Worm (Caenorhabditis elegans): ENCODE data around the gene F23B12.4.

DNA sequence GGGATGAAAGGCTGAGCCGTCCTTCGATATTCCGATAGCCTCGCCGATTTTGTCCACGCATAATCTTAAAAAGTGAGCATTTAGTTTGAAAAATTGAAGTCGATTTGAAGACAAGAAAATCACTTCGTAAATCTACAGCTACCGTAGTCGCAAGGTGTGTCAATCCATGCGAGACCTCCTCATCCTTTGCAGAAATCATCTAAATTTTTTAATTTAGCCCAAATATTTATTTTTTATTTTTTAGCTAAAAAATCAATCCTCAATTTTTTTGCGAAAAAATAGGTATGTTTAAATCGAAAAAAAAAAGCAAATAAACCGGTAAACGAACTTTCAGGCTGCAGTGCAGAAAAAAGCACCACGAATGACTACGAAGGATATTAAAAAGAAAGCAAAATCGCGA is 23.2 kb upstream of the F23B12.4 start, which contains the start of the genes nxf-2 and set-31:
- no peak for TF ChIP-seq W03F9.2 (tag; optimal IDR thresholded peaks at IDR 0.05)
- TF ChIP-seq him-1 (tag; optimal IDR thresholded peaks at IDR 0.05): no peak
- TF ChIP-seq dao-5 (tag; optimal IDR thresholded peaks at IDR 0.05): no peak
